Fruit fly (Drosophila melanogaster) whole organism, embryonic: ENCODE data around the gene CG13117.

Source experiments
- B-H2 ChIP-seq: fragments of 200-800 bp; sonication (Bioruptor generic); optimal IDR thresholded peaks from 2 replicates; lab custom pipeline; 2018; ENCODE audit warnings: missing biosample characterization, mild to moderate bottlenecking, missing genetic modification characterization
- CG10543 ChIP-seq: fragments of 200-800 bp; sonication (Bioruptor generic); optimal IDR thresholded peaks from 3 replicates; lab custom pipeline; 2017; ENCODE audit warnings: missing biosample characterization, mild to moderate bottlenecking, missing genetic modification characterization, moderate library complexity
- CG13894 ChIP-seq: fragments of 200-800 bp; sonication (Bioruptor generic); optimal IDR thresholded peaks from 3 replicates; lab custom pipeline; 2018; ENCODE audit warnings: missing biosample characterization, mild to moderate bottlenecking, missing genetic modification characterization, moderate library complexity
- CG14014 ChIP-seq: fragments of 200-800 bp; sonication (Bioruptor generic); IDR thresholded peaks from 2 replicates; pipeline ENCODE4 v1.3.6; 2022; ENCODE audit warnings: missing biosample characterization, missing genetic modification characterization
- CG15479 ChIP-seq: fragments of 200-800 bp; sonication (Bioruptor generic); optimal IDR thresholded peaks from 3 replicates; lab custom pipeline; 2019; ENCODE audit warnings: missing biosample characterization, mild to moderate bottlenecking, missing genetic modification characterization, moderate library complexity
- CG15514 ChIP-seq: fragments of 200-800 bp; sonication (Bioruptor generic); optimal IDR thresholded peaks from 3 replicates; lab custom pipeline; 2017; ENCODE audit warnings: missing biosample characterization, missing genetic modification characterization, mild to moderate bottlenecking, moderate library complexity, missing genetic modification reagents
- CG15696 ChIP-seq: fragments of 200-800 bp; sonication (Bioruptor generic); optimal IDR thresholded peaks from 2 replicates; lab custom pipeline; 2019; ENCODE audit warnings: missing biosample characterization, mild to moderate bottlenecking, missing genetic modification characterization, moderate library complexity
- CG17802 ChIP-seq: fragments of 200-800 bp; sonication (Bioruptor generic); optimal IDR thresholded peaks from 2 replicates; lab custom pipeline; 2018; ENCODE audit warnings: missing biosample characterization, mild to moderate bottlenecking, missing genetic modification characterization, moderate library complexity
- CG17829 ChIP-seq: fragments of 200-800 bp; optimal IDR thresholded peaks from 2 replicates; lab custom pipeline; 2019; ENCODE audit warnings: missing biosample characterization, mild to moderate bottlenecking, missing genetic modification characterization, moderate library complexity
- CG34376 ChIP-seq: fragments of 200-800 bp; sonication (Bioruptor generic); optimal IDR thresholded peaks from 2 replicates; lab custom pipeline; 2018; ENCODE audit warnings: missing biosample characterization, mild to moderate bottlenecking, missing genetic modification characterization
- CG4424 ChIP-seq: fragments of 200-800 bp; sonication (Bioruptor generic); optimal IDR thresholded peaks from 3 replicates; lab custom pipeline; 2016; ENCODE audit warnings: missing biosample characterization, missing genetic modification characterization
- CG8290 ChIP-seq, 3 experiments: fragments of 200-800 bp; sonication (Bioruptor generic); optimal IDR thresholded peaks; 2 replicates each; lab custom pipeline; 2016 to 2019; ENCODE audit warnings: missing biosample characterization in 3 of 3, missing genetic modification characterization in 3 of 3, mild to moderate bottlenecking in 2 of 3, moderate library complexity in 1 of 3
- Drgx ChIP-seq: fragments of 200-800 bp; sonication (Bioruptor generic); IDR thresholded peaks from 2 replicates; pipeline ENCODE4 v1.3.6; 2022; ENCODE audit warnings: missing biosample characterization, missing genetic modification characterization
- Fer1 ChIP-seq: fragments of 200-800 bp; sonication (Bioruptor generic); optimal IDR thresholded peaks from 2 replicates; lab custom pipeline; 2017; ENCODE audit warnings: missing biosample characterization, mild to moderate bottlenecking, missing genetic modification characterization
- GATAe ChIP-seq: fragments of 200-800 bp; sonication (Bioruptor generic); conservative IDR thresholded peaks from 2 replicates; pipeline ENCODE4 v1.3.6; 2022; ENCODE audit warnings: missing biosample characterization, missing genetic modification characterization
- Hey ChIP-seq: fragments of 200-800 bp; sonication (Bioruptor generic); optimal IDR thresholded peaks from 3 replicates; lab custom pipeline; 2018; ENCODE audit warnings: missing biosample characterization, mild to moderate bottlenecking, missing genetic modification characterization
- HmgZ ChIP-seq: fragments of 200-800 bp; sonication (Bioruptor generic); optimal IDR thresholded peaks from 2 replicates; lab custom pipeline; 2018; ENCODE audit warnings: missing biosample characterization, mild to moderate bottlenecking, missing genetic modification characterization
- Hmr ChIP-seq: fragments of 200-800 bp; sonication (Bioruptor generic); optimal IDR thresholded peaks from 3 replicates; lab custom pipeline; 2017; ENCODE audit warnings: mild to moderate bottlenecking, missing biosample characterization, missing genetic modification reagents, missing genetic modification characterization
- Med ChIP-seq: fragments of 200-800 bp; sonication (Bioruptor generic); peaks from one replicate; lab custom pipeline; 2016; ENCODE audit warnings: missing biosample characterization, missing genetic modification characterization, mild to moderate bottlenecking, inconsistent platforms, moderate library complexity
- Meics ChIP-seq: fragments of 200-800 bp; sonication (Bioruptor generic); optimal IDR thresholded peaks from 2 replicates; lab custom pipeline; 2017; ENCODE audit warnings: missing biosample characterization, mild to moderate bottlenecking, missing genetic modification characterization
- Myb ChIP-seq: fragments of 200-800 bp; sonication (Bioruptor generic); optimal IDR thresholded peaks from 2 replicates; lab custom pipeline; 2016; ENCODE audit warnings: missing biosample characterization, missing genetic modification characterization
- Pdp1 ChIP-seq, 2 experiments: fragments of 200-800 bp; sonication (Bioruptor generic); optimal IDR thresholded peaks; 3 replicates each; lab custom pipeline; 2016; ENCODE audit warnings: missing biosample characterization in 2 of 2, missing genetic modification characterization in 2 of 2, mild to moderate bottlenecking in 1 of 2, moderate library complexity in 1 of 2
- Poxn ChIP-seq: fragments of 200-800 bp; sonication (Bioruptor generic); IDR thresholded peaks from 2 replicates; pipeline ENCODE4 v1.3.6; 2022; ENCODE audit warnings: missing biosample characterization, missing genetic modification characterization
- abd-A ChIP-seq: fragments of 200-800 bp; sonication (Bioruptor generic); optimal IDR thresholded peaks from 3 replicates; lab custom pipeline; 2019; ENCODE audit warnings: missing biosample characterization, mild to moderate bottlenecking, missing genetic modification characterization, moderate library complexity
- cato ChIP-seq: fragments of 200-800 bp; sonication (Bioruptor generic); optimal IDR thresholded peaks from 2 replicates; lab custom pipeline; 2016; ENCODE audit warnings: missing biosample characterization, missing genetic modification characterization, borderline replicate concordance
- caup ChIP-seq: fragments of 200-800 bp; sonication (Bioruptor generic); optimal IDR thresholded peaks from 3 replicates; lab custom pipeline; 2017; ENCODE audit warnings: missing biosample characterization, mild to moderate bottlenecking, missing genetic modification characterization, moderate library complexity; ENCODE audit not compliant: severe bottlenecking
- chinmo ChIP-seq: fragments of 200-800 bp; sonication (Bioruptor generic); IDR thresholded peaks from 4 replicates; pipeline ENCODE4 v1.3.6; 2022; ENCODE audit warnings: missing biosample characterization, missing genetic modification characterization; ENCODE audit not compliant: partially characterized antibody
- cwo ChIP-seq: fragments of 200-800 bp; sonication (Bioruptor generic); optimal IDR thresholded peaks from 3 replicates; lab custom pipeline; 2017; ENCODE audit warnings: missing biosample characterization, missing genetic modification characterization, mild to moderate bottlenecking, moderate library complexity, missing genetic modification reagents
- exex ChIP-seq: fragments of 200-800 bp; sonication (Bioruptor generic); optimal IDR thresholded peaks from 4 replicates; lab custom pipeline; 2018; ENCODE audit warnings: missing biosample characterization, mild to moderate bottlenecking, missing genetic modification characterization, moderate library complexity
- grau ChIP-seq: fragments of 200-800 bp; optimal IDR thresholded peaks from 3 replicates; lab custom pipeline; 2019; ENCODE audit warnings: missing biosample characterization, mild to moderate bottlenecking, missing genetic modification characterization, moderate library complexity
- grn ChIP-seq: fragments of 200-800 bp; sonication (Bioruptor generic); optimal IDR thresholded peaks from 3 replicates; lab custom pipeline; 2017; ENCODE audit warnings: missing biosample characterization, missing genetic modification characterization
- gsb-n ChIP-seq: fragments of 200-800 bp; sonication (Bioruptor generic); optimal IDR thresholded peaks from 3 replicates; lab custom pipeline; 2018; ENCODE audit warnings: missing biosample characterization, mild to moderate bottlenecking, missing genetic modification characterization
- ham ChIP-seq: fragments of 200-800 bp; sonication (Bioruptor generic); IDR thresholded peaks from 2 replicates; pipeline ENCODE4 v1.3.6; 2022; ENCODE audit warnings: missing biosample characterization, missing genetic modification characterization
- hb ChIP-seq: fragments of 200-800 bp; sonication (Bioruptor generic); IDR thresholded peaks from 3 replicates; pipeline ENCODE4 v1.3.6; 2022; ENCODE audit warnings: missing biosample characterization, missing genetic modification characterization; ENCODE audit not compliant: partially characterized antibody
- lbe ChIP-seq: fragments of 200-800 bp; sonication (Bioruptor generic); optimal IDR thresholded peaks from 2 replicates; lab custom pipeline; 2016; ENCODE audit warnings: missing biosample characterization, mild to moderate bottlenecking, missing genetic modification characterization
- nom ChIP-seq: fragments of 200-800 bp; sonication (Bioruptor generic); optimal IDR thresholded peaks from 2 replicates; lab custom pipeline; 2017; ENCODE audit warnings: missing biosample characterization, missing genetic modification characterization, mild to moderate bottlenecking, moderate library complexity, missing genetic modification reagents
- pros ChIP-seq: fragments of 200-800 bp; sonication (Bioruptor generic); optimal IDR thresholded peaks from 3 replicates; lab custom pipeline; 2019; ENCODE audit warnings: missing biosample characterization, mild to moderate bottlenecking, missing genetic modification characterization, moderate library complexity
- ranshi ChIP-seq: fragments of 200-800 bp; sonication (Bioruptor generic); IDR thresholded peaks from 2 replicates; pipeline ENCODE4 v1.3.6; 2022; ENCODE audit warnings: missing biosample characterization, missing genetic modification characterization
- rib ChIP-seq: fragments of 200-800 bp; sonication (Bioruptor generic); IDR thresholded peaks from 2 replicates; pipeline ENCODE4 v1.3.6; 2022; ENCODE audit warnings: missing biosample characterization, missing genetic modification characterization
- run ChIP-seq: fragments of 200-800 bp; sonication (Bioruptor generic); optimal IDR thresholded peaks from 3 replicates; lab custom pipeline; 2018; ENCODE audit warnings: missing biosample characterization, mild to moderate bottlenecking, missing genetic modification characterization
- sd ChIP-seq: fragments of 200-800 bp; sonication (Bioruptor generic); optimal IDR thresholded peaks from 3 replicates; lab custom pipeline; 2018; ENCODE audit warnings: missing biosample characterization, mild to moderate bottlenecking, missing genetic modification characterization, moderate library complexity
- sens ChIP-seq: fragments of 200-800 bp; sonication (Bioruptor generic); peaks from one replicate; lab custom pipeline; 2016; ENCODE audit warnings: missing biosample characterization, missing genetic modification characterization
- seq ChIP-seq: fragments of 200-800 bp; sonication (Bioruptor generic); IDR thresholded peaks from 2 replicates; pipeline ENCODE4 v1.3.6; 2022; ENCODE audit warnings: missing biosample characterization, missing genetic modification characterization
- sug ChIP-seq: fragments of 200-800 bp; optimal IDR thresholded peaks from 2 replicates; lab custom pipeline; 2019; ENCODE audit warnings: missing biosample characterization, mild to moderate bottlenecking, missing genetic modification characterization, moderate library complexity
- tup ChIP-seq: fragments of 200-800 bp; sonication (Bioruptor generic); optimal IDR thresholded peaks from 2 replicates; lab custom pipeline; 2016; ENCODE audit warnings: missing biosample characterization, mild to moderate bottlenecking, missing genetic modification characterization, moderate library complexity
- z ChIP-seq: fragments of 200-800 bp; sonication (Bioruptor generic); IDR thresholded peaks from 3 replicates; pipeline ENCODE4 v1.3.6; 2022; ENCODE audit warnings: missing biosample characterization, missing genetic modification characterization

CG13117 gene

DNA sequence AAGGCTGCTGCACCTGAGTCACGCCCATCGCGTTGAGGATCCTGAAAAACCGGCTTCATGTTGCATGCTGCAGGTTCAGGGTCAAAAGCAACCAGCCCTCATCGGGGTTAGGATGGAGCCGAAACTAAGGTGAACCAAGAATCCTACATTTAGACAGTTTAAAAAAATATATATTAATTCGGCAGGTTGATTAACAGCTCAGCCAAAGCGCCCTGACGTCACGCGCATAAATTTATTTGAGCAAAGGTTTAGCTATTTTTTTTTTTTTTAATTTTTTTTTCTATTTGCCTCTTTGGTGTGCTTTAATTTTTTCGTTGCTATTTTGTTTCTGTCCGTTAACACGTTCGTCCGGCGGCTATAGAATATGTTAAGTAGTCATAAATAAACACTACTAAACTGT, 48.0 kb downstream of the CG13117 start:
- TF ChIP-seq sens (GFP tag; lab: Kevin White, UChicago) (peak; percentile 4), tup (no peak)
- TF ChIP-seq, all 482 proteins: peak for 1

DNA sequence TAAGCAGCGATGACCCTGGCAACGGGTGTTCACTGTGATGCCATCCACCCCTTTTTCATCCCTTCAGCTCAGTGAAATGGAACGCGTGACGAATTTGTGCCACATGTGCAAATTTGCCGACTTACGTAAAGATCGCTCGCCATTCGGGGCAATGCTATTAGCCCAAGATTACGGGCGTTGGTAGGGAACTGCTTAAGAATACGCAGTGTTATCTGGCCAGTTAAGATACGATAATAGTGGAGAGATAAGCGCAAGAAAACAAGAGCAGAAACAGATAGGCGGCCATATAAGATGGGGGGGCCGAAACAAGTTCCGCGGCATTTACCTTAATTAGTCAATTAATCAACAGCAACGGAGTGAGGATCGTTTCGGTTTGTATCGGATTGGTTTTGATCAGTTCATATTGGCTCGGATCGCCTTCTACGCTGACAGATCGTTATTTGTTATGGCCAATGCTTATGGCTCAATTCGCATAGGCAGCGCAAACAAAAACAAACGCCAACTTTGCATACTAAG, 49.5 kb downstream of the CG13117 start:
- no peak for TF ChIP-seq CG17802 (tag; lab: Kevin White, UChicago)
- no peak for TF ChIP-seq hb (GFP tag; lab: Robert Waterston, UW)
- no peak for TF ChIP-seq z (GFP tag; lab: Robert Waterston, UW)
- TF ChIP-seq CG17829 (tag; lab: Kevin White, UChicago) = no peak
- TF ChIP-seq gsb-n = peak; percentile 17
- TF ChIP-seq Hey (tag; lab: Kevin White, UChicago) = peak; percentile 54
- no peak for TF ChIP-seq Poxn
- TF ChIP-seq grau = peak; percentile 1
- no peak for TF ChIP-seq ham (GFP tag; lab: Robert Waterston, UW)
- TF ChIP-seq Hmr (GFP tag; lab: Kevin White, UChicago) = peak; percentile 30
- peak; percentile 78; the same call in 1 of the 4 replicates for TF ChIP-seq chinmo (GFP tag; lab: Robert Waterston, UW)
- peak; percentile 53 for TF ChIP-seq Med (GFP tag; lab: Kevin White, UChicago)
- TF ChIP-seq CG15514 (GFP tag; lab: Kevin White, UChicago) = peak; percentile 24
- peak; percentile 80 for TF ChIP-seq grn (GFP tag; lab: Kevin White, UChicago)
- no peak for TF ChIP-seq ranshi (GFP tag; lab: Robert Waterston, UW)
- TF ChIP-seq CG8290 (GFP tag; optimal IDR thresholded peaks at IDR 0.05; lab: Kevin White, UChicago) = no peak
- TF ChIP-seq CG8290 (tag; optimal IDR thresholded peaks at IDR 0.05; lab: Kevin White, UChicago) = peak in 1 of 2 experiments; percentile 8
- TF ChIP-seq Fer1 (GFP tag; lab: Kevin White, UChicago) = peak; percentile 36
- TF ChIP-seq CG10543 (GFP tag; lab: Kevin White, UChicago) = peak; percentile 55
- TF ChIP-seq CG14014 (GFP tag; lab: Robert Waterston, UW) = 0 out of 2 replicates have a peak, but pooled peaks have one; percentile 18
- no peak for TF ChIP-seq run (tag; lab: Kevin White, UChicago)
- TF ChIP-seq Pdp1 (GFP tag; optimal IDR thresholded peaks at IDR 0.05; lab: Kevin White, UChicago) = peak in 1 of 2 experiments; percentile 58
- TF ChIP-seq seq (GFP tag; lab: Robert Waterston, UW) = no peak
- no peak for TF ChIP-seq cato (GFP tag; lab: Kevin White, UChicago)
- TF ChIP-seq Drgx = no peak
- peak; percentile 17 for TF ChIP-seq B-H2
- TF ChIP-seq exex = peak; percentile 94
- TF ChIP-seq CG15479 = peak; percentile 99
- 0 out of 2 replicates have a peak, but pooled peaks have one; percentile 22 for TF ChIP-seq rib (GFP tag; lab: Robert Waterston, UW)
- TF ChIP-seq GATAe (GFP tag; lab: Robert Waterston, UW) = peak; percentile 53; the same call in 1 of the 2 replicates
- peak; percentile 41 for TF ChIP-seq HmgZ (tag; lab: Kevin White, UChicago)
- peak; percentile 22 for TF ChIP-seq nom
- TF ChIP-seq Meics (GFP tag; lab: Kevin White, UChicago) = peak; percentile 10
- no peak for TF ChIP-seq CG4424 (GFP tag; lab: Kevin White, UChicago)
- peak; percentile 5 for TF ChIP-seq lbe (GFP tag; lab: Kevin White, UChicago)
- no peak for TF ChIP-seq CG15696 (tag; lab: Kevin White, UChicago)
- no peak for TF ChIP-seq Myb (GFP tag; lab: Kevin White, UChicago)
- TF ChIP-seq cwo (GFP tag; lab: Kevin White, UChicago) = peak; percentile 63
- peak; percentile 7 for TF ChIP-seq pros (GFP tag; lab: Kevin White, UChicago)
- peak; percentile 60 for TF ChIP-seq CG13894 (tag; lab: Kevin White, UChicago)
- peak; percentile 81 for TF ChIP-seq sug (tag; lab: Kevin White, UChicago)
- TF ChIP-seq sd (tag; lab: Kevin White, UChicago) = peak; percentile 51
- peak; percentile 95 for TF ChIP-seq abd-A (tag; lab: Kevin White, UChicago)
- peak; percentile 14 for TF ChIP-seq caup (GFP tag; lab: Kevin White, UChicago)
- peak; percentile 41 for TF ChIP-seq CG34376 (GFP tag; lab: Kevin White, UChicago)
